Fruit fly (Drosophila melanogaster): Measurements from ENCODE around the gene Sox102F.

- TF ChIP-seq CG8478 (optimal IDR thresholded peaks at IDR 0.05) (no peak), EcR (GFP tag; optimal IDR thresholded peaks at IDR 0.05) (no peak), pan (optimal IDR thresholded peaks at IDR 0.05) (no peak)
Observed at dm6 chr4:855074-855473, 20.9 kb upstream of the Sox102F start.
